Worm (Caenorhabditis elegans) whole organism, L3 larva: ENCODE data around the gene irld-24.
A peak's percentile ranks its signal among the peaks of the same experiment; 100 is the strongest.

Experiments used
- R02D3.7 ChIP-seq: fragments of 150-350 bp; optimal IDR thresholded peaks from 2 replicates; lab custom pipeline; 2014; ENCODE audit warnings: missing biosample characterization, missing genetic modification characterization
- ZK546.5 ChIP-seq: sonication (generic microtip); optimal IDR thresholded peaks from 2 replicates; lab custom pipeline; 2017; ENCODE audit warnings: missing biosample characterization, missing genetic modification characterization
- ama-1 ChIP-seq: fragments of 150-350 bp; optimal IDR thresholded peaks from 2 replicates; lab custom pipeline; 2018
- ceh-16 ChIP-seq: sonication (generic microtip); optimal IDR thresholded peaks from 2 replicates; lab custom pipeline; 2017; ENCODE audit warnings: missing biosample characterization, missing genetic modification characterization
- ceh-28 ChIP-seq: fragments of 150-350 bp; optimal IDR thresholded peaks from 2 replicates; lab custom pipeline; 2014; ENCODE audit warnings: missing biosample characterization, missing genetic modification reagents, missing genetic modification characterization
- ceh-82 ChIP-seq: fragments of 150-350 bp; optimal IDR thresholded peaks from 2 replicates; lab custom pipeline; 2014; ENCODE audit warnings: missing biosample characterization, missing genetic modification characterization
- egl-27 ChIP-seq: sonication (generic microtip); optimal IDR thresholded peaks from 4 replicates; lab custom pipeline; 2017; ENCODE audit warnings: missing biosample characterization, missing genetic modification reagents, missing genetic modification characterization
- egl-5 ChIP-seq: fragments of 150-350 bp; optimal IDR thresholded peaks from 2 replicates; lab custom pipeline; 2017; ENCODE audit warnings: missing biosample characterization, missing genetic modification reagents, missing genetic modification characterization, inconsistent platforms
- elt-1 ChIP-seq: fragments of 150-350 bp; optimal IDR thresholded peaks from 2 replicates; lab custom pipeline; 2014; ENCODE audit warnings: missing biosample characterization, missing genetic modification characterization
- elt-2 ChIP-seq: sonication (generic microtip); optimal IDR thresholded peaks from 2 replicates; lab custom pipeline; 2016; ENCODE audit warnings: missing genetic modification reagents, mild to moderate bottlenecking, missing genetic modification characterization, missing compliant biosample characterization
- elt-3 ChIP-seq, 3 experiments: fragments of 150-350 bp in 1 of 3; sonication (generic microtip) in 2 of 3; optimal IDR thresholded peaks; 2 replicates in 2 of 3; 4 replicates in 1 of 3; lab custom pipeline; 2014 to 2017; ENCODE audit warnings: missing biosample characterization in 3 of 3, missing genetic modification characterization in 3 of 3
- fkh-10 ChIP-seq: sonication (generic microtip); optimal IDR thresholded peaks from 2 replicates; lab custom pipeline; 2017; ENCODE audit warnings: missing biosample characterization, missing genetic modification reagents, missing genetic modification characterization
- fos-1 ChIP-seq: fragments of 150-350 bp; optimal IDR thresholded peaks from 2 replicates; lab custom pipeline; 2014; ENCODE audit warnings: missing biosample characterization, missing genetic modification characterization
- hmg-11 ChIP-seq: sonication (generic microtip); optimal IDR thresholded peaks from 2 replicates; lab custom pipeline; 2016; ENCODE audit warnings: missing genetic modification characterization, missing compliant biosample characterization
- jun-1 ChIP-seq: fragments of 150-350 bp; optimal IDR thresholded peaks from 2 replicates; lab custom pipeline; 2014; ENCODE audit warnings: missing biosample characterization, missing genetic modification reagents, missing genetic modification characterization
- lin-15B ChIP-seq: fragments of 150-350 bp; optimal IDR thresholded peaks from 2 replicates; lab custom pipeline; 2014; ENCODE audit warnings: missing biosample characterization, missing genetic modification characterization
- lin-39 ChIP-seq: fragments of 150-350 bp; optimal IDR thresholded peaks from 2 replicates; lab custom pipeline; 2018; ENCODE audit warnings: missing biosample characterization, missing genetic modification reagents, missing genetic modification characterization
- lsy-12 ChIP-seq: sonication (generic microtip); optimal IDR thresholded peaks from 2 replicates; lab custom pipeline; 2016; ENCODE audit warnings: mild to moderate bottlenecking, missing genetic modification characterization, missing compliant biosample characterization
- nfya-1 ChIP-seq: sonication (generic microtip); optimal IDR thresholded peaks from 2 replicates; lab custom pipeline; 2017; ENCODE audit warnings: missing genetic modification characterization, mild to moderate bottlenecking, missing compliant biosample characterization, antibody characterized with exemption, moderate library complexity; ENCODE audit not compliant: insufficient read depth
- nhr-11 ChIP-seq: fragments of 150-350 bp; optimal IDR thresholded peaks from 2 replicates; lab custom pipeline; 2014; ENCODE audit warnings: missing biosample characterization, missing genetic modification characterization
- nhr-23 ChIP-seq: fragments of 150-350 bp; optimal IDR thresholded peaks from 2 replicates; lab custom pipeline; 2014; ENCODE audit warnings: missing biosample characterization, missing genetic modification reagents, missing genetic modification characterization
- nhr-25 ChIP-seq: sonication (generic microtip); optimal IDR thresholded peaks from 2 replicates; lab custom pipeline; 2017; ENCODE audit warnings: missing biosample characterization, missing genetic modification characterization
- nhr-28 ChIP-seq: fragments of 150-350 bp; optimal IDR thresholded peaks from 2 replicates; lab custom pipeline; 2014; ENCODE audit warnings: missing biosample characterization, missing genetic modification characterization
- nhr-43 ChIP-seq: sonication (generic microtip); optimal IDR thresholded peaks from 2 replicates; lab custom pipeline; 2016; ENCODE audit warnings: mild to moderate bottlenecking, missing genetic modification characterization, missing compliant biosample characterization; ENCODE audit not compliant: poor library complexity, severe bottlenecking
- nhr-67 ChIP-seq: fragments of 150-350 bp; optimal IDR thresholded peaks from 2 replicates; lab custom pipeline; 2014; ENCODE audit warnings: missing biosample characterization, missing genetic modification characterization
- nhr-76 ChIP-seq: fragments of 150-350 bp; sonication (generic microtip); optimal IDR thresholded peaks from 5 replicates; lab custom pipeline; 2014; ENCODE audit warnings: missing biosample characterization, missing genetic modification characterization
- nhr-77 ChIP-seq: fragments of 150-350 bp; optimal IDR thresholded peaks from 2 replicates; lab custom pipeline; 2014; ENCODE audit warnings: missing biosample characterization, missing genetic modification characterization
- pha-4 ChIP-seq: fragments of 150-350 bp; optimal IDR thresholded peaks from 2 replicates; lab custom pipeline; 2014; ENCODE audit warnings: missing biosample characterization, missing genetic modification reagents, missing genetic modification characterization
- pqm-1 ChIP-seq: fragments of 150-350 bp; optimal IDR thresholded peaks from 2 replicates; lab custom pipeline; 2017; ENCODE audit warnings: missing biosample characterization, missing genetic modification characterization, inconsistent platforms
- sea-2 ChIP-seq: fragments of 150-350 bp; sonication (generic microtip); optimal IDR thresholded peaks from 4 replicates; lab custom pipeline; 2014; ENCODE audit warnings: missing biosample characterization, missing genetic modification reagents, missing genetic modification characterization
- snpc-4 ChIP-seq: fragments of 150-350 bp; optimal IDR thresholded peaks from 2 replicates; lab custom pipeline; 2014; ENCODE audit warnings: missing biosample characterization, missing genetic modification characterization
- tbx-2 ChIP-seq: sonication (generic microtip); optimal IDR thresholded peaks from 2 replicates; lab custom pipeline; 2016; ENCODE audit warnings: mild to moderate bottlenecking, missing genetic modification characterization, missing compliant biosample characterization
- unc-39 ChIP-seq: sonication (generic microtip); optimal IDR thresholded peaks from 4 replicates; lab custom pipeline; 2017; ENCODE audit warnings: missing biosample characterization, missing genetic modification characterization
- unc-62 ChIP-seq: fragments of 150-350 bp; sonication (generic microtip); optimal IDR thresholded peaks from 4 replicates; lab custom pipeline; 2014; ENCODE audit warnings: missing biosample characterization, missing genetic modification reagents, missing genetic modification characterization
- ztf-11 ChIP-seq: fragments of 150-350 bp; optimal IDR thresholded peaks from 2 replicates; lab custom pipeline; 2014; ENCODE audit warnings: missing biosample characterization, missing genetic modification characterization
- ztf-4 ChIP-seq: fragments of 150-350 bp; optimal IDR thresholded peaks from 2 replicates; lab custom pipeline; 2014; ENCODE audit warnings: missing biosample characterization, missing genetic modification characterization

The irld-24 gene

DNA sequence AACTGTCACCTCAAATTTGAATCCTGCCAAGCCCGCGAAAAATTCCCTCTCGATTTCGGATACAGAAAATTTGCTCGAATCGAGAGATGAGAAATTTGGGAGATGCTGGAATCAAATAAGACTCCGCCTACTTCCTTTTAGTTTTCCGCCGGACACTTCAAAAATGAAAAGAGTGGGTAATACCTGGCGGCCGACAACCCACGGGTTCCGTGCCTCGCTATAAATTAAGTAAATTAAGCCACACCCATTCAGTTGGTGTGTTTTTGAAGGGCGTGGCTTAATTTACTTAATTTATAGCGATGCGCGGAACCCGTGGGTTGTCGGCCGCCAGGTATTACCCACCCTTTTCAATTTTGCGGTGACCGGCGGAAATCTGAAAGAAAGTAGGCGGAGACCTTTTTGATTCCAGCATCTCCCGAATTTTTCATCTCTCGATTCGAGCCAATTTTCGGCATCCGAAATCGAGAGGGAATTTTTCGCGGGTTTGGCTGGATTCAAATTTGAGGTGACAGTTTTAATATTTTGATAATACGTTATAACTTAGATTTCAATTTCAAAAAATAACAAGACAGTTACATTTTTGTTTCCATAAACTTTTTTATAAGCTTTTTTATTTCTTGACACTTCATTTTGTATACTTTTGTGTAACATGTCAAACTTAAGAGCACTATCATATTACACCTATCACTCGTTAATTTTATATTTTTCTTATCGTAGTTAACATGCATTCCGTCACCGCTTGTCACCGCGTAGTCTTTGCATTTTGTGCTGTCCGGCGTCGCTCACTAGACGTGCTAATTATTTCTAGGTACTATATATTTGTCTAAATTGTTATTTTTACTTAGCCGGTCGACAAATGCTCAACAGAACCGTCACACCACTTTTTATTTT, 39.5 kb upstream of the irld-24 start:
- TF ChIP-seq elt-2 (tag; lab: Kevin White, UChicago) (peak; percentile 76), ceh-16 (tag; lab: Kevin White, UChicago) (no peak), pqm-1 (peak; percentile 44)

DNA sequence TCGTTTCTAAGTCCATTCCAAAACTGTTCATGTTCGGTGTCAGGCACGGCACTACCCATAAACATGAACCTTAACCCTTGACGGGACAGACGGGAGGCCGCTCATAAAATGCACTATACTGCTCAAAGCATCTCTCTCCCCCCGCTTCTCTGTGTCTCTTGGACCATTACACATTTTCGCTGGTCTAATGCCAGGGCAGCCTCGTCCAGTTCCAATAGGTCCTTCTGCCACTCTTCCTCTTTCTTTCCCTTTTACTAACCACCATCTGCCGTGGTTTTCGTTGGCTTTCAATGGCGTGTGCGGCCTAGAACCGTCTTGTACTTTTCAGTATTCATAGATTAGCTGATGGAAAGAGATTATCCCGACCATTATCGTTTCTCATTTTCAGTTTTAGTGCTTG, 38.2 kb upstream of the irld-24 start:
- peak; percentile 53 for TF ChIP-seq lin-39
- TF ChIP-seq nhr-76 (tag; lab: Kevin White, UChicago): no peak
- no peak for TF ChIP-seq ceh-28 (tag; lab: Kevin White, UChicago)
- no peak for TF ChIP-seq ama-1 (lab: Kevin White, UChicago)
- no peak for TF ChIP-seq nhr-11 (tag; lab: Kevin White, UChicago)
- peak; percentile 65 for TF ChIP-seq hmg-11 (tag; lab: Kevin White, UChicago)
- no peak for TF ChIP-seq nhr-28 (tag; lab: Kevin White, UChicago)
- TF ChIP-seq egl-5: peak; percentile 51

DNA sequence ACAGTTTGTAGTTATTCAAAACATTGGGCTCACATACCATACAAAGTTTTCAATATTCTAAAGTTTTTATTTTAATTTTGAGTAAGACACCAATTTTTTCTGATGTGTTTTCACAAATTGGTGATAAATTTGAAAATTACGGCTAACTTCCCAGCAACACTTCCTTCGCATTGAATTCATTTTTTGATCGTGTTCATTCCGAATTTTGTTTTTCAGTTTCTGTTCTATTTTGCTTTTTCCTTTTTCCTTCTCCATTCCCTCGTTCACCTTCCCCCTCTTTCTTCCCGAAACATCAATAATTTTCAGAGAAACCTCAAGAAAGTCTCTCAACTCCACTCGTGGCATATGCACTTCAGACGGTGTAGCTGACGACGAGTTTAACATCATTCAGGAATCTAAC, 37.6 kb upstream of the irld-24 start, which contains the start of gene alg-1:
alg-1 (plus strand) TSS at position 301 of the 400 bp plus-strand sequence.
- no peak for TF ChIP-seq snpc-4 (tag; lab: Kevin White, UChicago)
- TF ChIP-seq egl-27: no peak
- TF ChIP-seq ceh-16 (tag; lab: Kevin White, UChicago): no peak
- no peak for TF ChIP-seq unc-62 (GFP tag; lab: Kevin White, UChicago)
- no peak for TF ChIP-seq ceh-82
- TF ChIP-seq fos-1: no peak
- no peak for TF ChIP-seq nfya-1 (tag; lab: Kevin White, UChicago)
- no peak for TF ChIP-seq nhr-77 (tag; lab: Kevin White, UChicago)

DNA sequence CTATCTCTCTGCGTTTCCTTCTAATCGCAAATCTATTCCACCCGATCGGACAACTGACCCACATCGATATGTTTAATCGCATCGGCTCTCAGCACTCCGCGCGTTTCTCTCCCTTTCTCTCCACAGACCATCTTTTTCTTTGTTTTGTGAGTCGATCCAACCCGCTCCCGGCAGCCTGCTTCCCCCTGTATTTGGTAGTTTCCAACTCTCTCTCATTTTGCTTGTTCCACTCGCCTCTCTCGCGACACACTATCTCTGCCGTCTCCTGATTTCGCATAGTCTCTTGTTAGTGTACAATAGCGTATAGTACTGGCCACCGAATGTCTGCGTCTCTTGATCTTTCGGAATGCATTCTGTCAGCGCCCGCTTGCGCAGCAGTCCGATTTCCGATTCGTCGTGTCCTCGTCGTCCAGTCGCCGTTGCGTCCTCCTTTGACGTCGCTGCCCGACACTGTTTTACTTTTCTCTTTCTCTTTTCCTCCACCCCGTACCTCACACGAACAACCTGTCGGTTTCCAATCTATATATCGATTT, 35.7 kb upstream of the irld-24 start:
- TF ChIP-seq jun-1 (tag; lab: Kevin White, UChicago): peak; percentile 18
- TF ChIP-seq pqm-1: peak; percentile 26
- peak; percentile 64 for TF ChIP-seq nhr-43 (tag; lab: Kevin White, UChicago)
- peak; percentile 34 for TF ChIP-seq lsy-12 (tag; lab: Kevin White, UChicago)
- TF ChIP-seq tbx-2: peak; percentile 22
- TF ChIP-seq nhr-23 (tag; lab: Kevin White, UChicago): peak; percentile 81
- TF ChIP-seq ZK546.5 (tag; lab: Kevin White, UChicago): no peak
- TF ChIP-seq hmg-11 (tag; lab: Kevin White, UChicago): peak; percentile 59
- peak; percentile 67 for TF ChIP-seq ceh-28 (tag; lab: Kevin White, UChicago)
- no peak for TF ChIP-seq unc-62 (GFP tag; lab: Kevin White, UChicago)
- no peak for TF ChIP-seq nhr-28 (tag; lab: Kevin White, UChicago)
- TF ChIP-seq egl-5: no peak
- TF ChIP-seq egl-27: no peak
- no peak for TF ChIP-seq ztf-4 (tag; lab: Kevin White, UChicago)
- TF ChIP-seq nhr-25 (tag; lab: Kevin White, UChicago): peak; percentile 91
- peak; percentile 39 for TF ChIP-seq elt-2 (tag; lab: Kevin White, UChicago)
- TF ChIP-seq elt-3 (tag; optimal IDR thresholded peaks at IDR 0.05; lab: Kevin White, UChicago): no peak
- TF ChIP-seq pha-4 (tag; lab: Kevin White, UChicago): peak; percentile 71
- peak; percentile 44 for TF ChIP-seq nfya-1 (tag; lab: Kevin White, UChicago)
- TF ChIP-seq ceh-16 (tag; lab: Kevin White, UChicago): no peak
- peak; percentile 5 for TF ChIP-seq snpc-4 (tag; lab: Kevin White, UChicago)

DNA sequence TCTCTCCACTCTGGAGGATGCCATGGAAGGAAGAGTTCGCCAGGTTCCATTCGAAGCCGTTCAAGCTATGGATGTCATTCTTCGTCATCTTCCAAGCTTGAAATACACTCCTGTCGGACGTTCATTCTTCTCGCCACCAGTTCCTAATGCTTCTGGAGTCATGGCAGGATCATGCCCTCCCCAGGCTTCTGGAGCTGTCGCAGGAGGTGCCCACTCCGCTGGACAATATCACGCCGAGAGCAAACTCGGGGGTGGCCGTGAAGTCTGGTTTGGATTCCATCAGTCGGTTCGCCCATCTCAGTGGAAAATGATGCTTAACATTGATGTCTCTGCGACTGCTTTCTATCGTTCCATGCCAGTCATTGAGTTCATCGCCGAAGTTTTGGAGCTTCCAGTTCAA, 34.1 kb upstream of the irld-24 start:
- TF ChIP-seq ztf-11 (tag; lab: Kevin White, UChicago) (no peak), pqm-1 (no peak), nhr-43 (tag; lab: Kevin White, UChicago) (no peak), sea-2 (GFP tag; lab: Kevin White, UChicago) (no peak), unc-39 (tag; lab: Kevin White, UChicago) (no peak), elt-2 (tag; lab: Kevin White, UChicago) (no peak), nhr-28 (tag; lab: Kevin White, UChicago) (no peak), ceh-16 (tag; lab: Kevin White, UChicago) (no peak), nhr-67 (tag; lab: Kevin White, UChicago) (no peak), elt-1 (tag; lab: Kevin White, UChicago) (no peak), unc-62 (GFP tag; lab: Kevin White, UChicago) (no peak), fkh-10 (GFP tag; lab: Kevin White, UChicago) (no peak), R02D3.7 (tag; lab: Kevin White, UChicago) (no peak), lin-15B (tag; lab: Kevin White, UChicago) (no peak)
